Fruit fly (Drosophila melanogaster) Kc167 (cell line): ENCODE data around the gene Nedd8.

Experiments
- Sin3A ChIP-seq: fragments of >200 bp; optimal IDR thresholded peaks from 2 replicates; lab custom pipeline; 2018; ENCODE audit warnings: missing external identifiers
- h ChIP-seq: fragments of >200 bp; optimal IDR thresholded peaks from 3 replicates; lab custom pipeline; 2018; ENCODE audit warnings: missing external identifiers
- insv ChIP-seq: fragments of >200 bp; optimal IDR thresholded peaks from 3 replicates; lab custom pipeline; 2018; ENCODE audit warnings: missing external identifiers
- psq ChIP-seq: fragments of >200 bp; optimal IDR thresholded peaks from 2 replicates; lab custom pipeline; 2017; ENCODE audit warnings: missing external identifiers
- ttk ChIP-seq: sonication (Bioruptor generic); optimal IDR thresholded peaks from 2 replicates; lab custom pipeline; 2017; ENCODE audit warnings: missing external identifiers

- TF ChIP-seq h, result no peak
- TF ChIP-seq psq (lab: Kevin White, UChicago), result no peak
- no peak for TF ChIP-seq Sin3A
- no peak for TF ChIP-seq insv
- no peak for TF ChIP-seq ttk (lab: Kevin White, UChicago)
These were observed 4.0 kb upstream of the Nedd8 start for dm6 chr2L:18955666-18956065.
